Worm (Caenorhabditis elegans) whole organism, mixed stage, embryonic: ENCODE results near the gene srx-38.

Experiments used
- ces-1 ChIP-seq: fragments of 150-350 bp; optimal IDR thresholded peaks from 2 replicates; lab custom pipeline; 2014; ENCODE audit warnings: missing biosample characterization, missing genetic modification reagents, missing genetic modification characterization
- lin-13 ChIP-seq: fragments of 150-350 bp; optimal IDR thresholded peaks from 2 replicates; lab custom pipeline; 2014; ENCODE audit warnings: missing biosample characterization, missing genetic modification characterization
- lsy-2 ChIP-seq: fragments of 150-350 bp; optimal IDR thresholded peaks from 2 replicates; lab custom pipeline; 2014; ENCODE audit warnings: missing biosample characterization, missing genetic modification characterization
- mep-1 ChIP-seq: fragments of 150-350 bp; optimal IDR thresholded peaks from 2 replicates; lab custom pipeline; 2017; ENCODE audit warnings: missing biosample characterization, missing genetic modification reagents, missing genetic modification characterization, inconsistent platforms
- nhr-2 ChIP-seq: fragments of 150-350 bp; optimal IDR thresholded peaks from 2 replicates; lab custom pipeline; 2014; ENCODE audit warnings: missing biosample characterization, missing genetic modification characterization
- nhr-237 ChIP-seq: fragments of 150-350 bp; optimal IDR thresholded peaks from 2 replicates; lab custom pipeline; 2014; ENCODE audit warnings: missing biosample characterization, missing genetic modification characterization
- pha-4 ChIP-seq: fragments of 150-350 bp; optimal IDR thresholded peaks from 2 replicates; lab custom pipeline; 2018; ENCODE audit warnings: missing biosample characterization, missing genetic modification reagents, missing genetic modification characterization
- unc-62 ChIP-seq: fragments of 150-350 bp; optimal IDR thresholded peaks from 2 replicates; lab custom pipeline; 2014; ENCODE audit warnings: missing biosample characterization, missing genetic modification reagents, missing genetic modification characterization

DNA sequence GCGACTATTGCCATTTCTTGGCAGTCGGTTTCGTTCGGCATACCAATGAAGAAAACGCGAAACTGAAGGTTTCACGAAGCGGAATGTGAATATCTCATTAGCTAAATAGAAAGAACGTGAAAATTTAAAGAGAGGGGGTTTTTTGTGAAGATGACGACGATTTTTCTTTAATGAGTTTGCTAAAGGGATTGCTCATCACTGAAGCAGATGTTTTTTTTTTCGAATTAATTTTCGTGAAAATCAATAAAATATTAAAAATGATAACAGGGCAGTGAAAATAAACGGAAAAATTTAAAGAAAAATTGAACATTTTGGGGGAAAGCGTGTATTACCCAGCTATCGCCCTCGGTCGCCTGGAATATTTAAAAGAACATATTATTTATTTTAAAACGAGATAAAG lies 47.6 kb downstream of the srx-38 start, which contains the start of gene srab-3:
- TF ChIP-seq mep-1 (tag; lab: Kevin White, UChicago) (no peak), lin-13 (tag; lab: Kevin White, UChicago) (no peak), lsy-2 (no peak), pha-4 (tag; lab: Kevin White, UChicago) (no peak), unc-62 (GFP tag; lab: Kevin White, UChicago) (no peak), nhr-237 (tag; lab: Kevin White, UChicago) (no peak), nhr-2 (tag; lab: Kevin White, UChicago) (no peak), ces-1 (GFP tag; lab: Kevin White, UChicago) (no peak)
